Fruit fly (Drosophila melanogaster) S2 (cell line): Measurements from ENCODE around the gene cas.

Experiments used
- CG8478 ChIP-seq: fragments of >200 bp; optimal IDR thresholded peaks from 2 replicates; lab custom pipeline; 2018
- CTCF ChIP-seq, 2 experiments: fragments of >200 bp; optimal IDR thresholded peaks; 2 replicates each; lab custom pipeline; 2018

cas gene

dm6 chr3R:5670660-5671264 is 45.8 kb downstream of the cas start:
- TF ChIP-seq CG8478 (lab: Kevin White, UChicago) (no peak), CTCF (optimal IDR thresholded peaks at IDR 0.05; lab: Kevin White, UChicago) (no peak)

dm6 chr3R:5669740-5670659 is 46.6 kb downstream of the cas start:
- TF ChIP-seq CTCF (optimal IDR thresholded peaks at IDR 0.05; lab: Kevin White, UChicago) (no peak), CG8478 (lab: Kevin White, UChicago) (no peak)

dm6 chr3R:5668928-5669739 is 47.5 kb downstream of the cas start, which contains the start of the genes Xe7 and Atg17:
TSS of gene Xe7 (minus strand) at chr3R:5669334.
TSS of gene Atg17 (plus strand) at chr3R:5669713.
- TF ChIP-seq CTCF (optimal IDR thresholded peaks at IDR 0.05; lab: Kevin White, UChicago): no peak
- TF ChIP-seq CG8478 (lab: Kevin White, UChicago): no peak
